Worm (Caenorhabditis elegans): Measurements from ENCODE around the gene glrx-3.

DNA sequence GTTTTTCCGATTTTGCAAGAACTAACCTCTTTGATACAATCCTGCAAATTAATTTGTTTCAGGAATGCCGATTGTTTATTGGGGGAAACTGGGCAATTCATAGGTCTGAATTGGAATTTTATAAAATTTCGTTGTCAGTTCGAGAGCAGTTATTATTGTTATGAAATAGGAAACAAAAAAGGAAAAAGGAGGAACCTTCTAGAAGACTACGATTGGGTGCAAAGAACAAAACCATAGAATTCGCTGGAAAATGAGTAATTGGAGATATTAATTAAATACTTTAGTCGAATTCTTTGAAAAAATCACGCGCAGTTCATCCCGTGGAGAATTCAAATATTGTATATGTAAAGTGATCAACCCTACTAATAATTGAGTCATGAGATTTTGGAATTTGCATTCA, 46.3 kb upstream of the glrx-3 start, which contains the start of gene F13A2.9:
- TF ChIP-seq W03F9.2 (tag; optimal IDR thresholded peaks at IDR 0.05): no peak
- TF ChIP-seq dao-5 (tag; optimal IDR thresholded peaks at IDR 0.05): no peak
- no peak for TF ChIP-seq him-1 (tag; optimal IDR thresholded peaks at IDR 0.05)
